Worm (Caenorhabditis elegans) whole organism, L2 larva: ENCODE measurements around the gene W01B6.4.

Experiments
- C34F6.9 ChIP-seq: fragments of 150-350 bp; optimal IDR thresholded peaks from 2 replicates; lab custom pipeline; 2014; ENCODE audit warnings: missing biosample characterization, missing genetic modification characterization
- F13H6.1 ChIP-seq: sonication (generic microtip); optimal IDR thresholded peaks from 2 replicates; lab custom pipeline; 2016; ENCODE audit warnings: missing genetic modification characterization, missing compliant biosample characterization
- R02D3.7 ChIP-seq: fragments of 150-350 bp; optimal IDR thresholded peaks from 2 replicates; lab custom pipeline; 2014; ENCODE audit warnings: missing biosample characterization, missing genetic modification characterization
- Y55F3AM.14 ChIP-seq: fragments of 200-800 bp; sonication (Bioruptor generic); optimal IDR thresholded peaks from 2 replicates; lab custom pipeline; 2018; ENCODE audit warnings: mild to moderate bottlenecking, missing genetic modification characterization, missing compliant biosample characterization
- blmp-1 ChIP-seq: sonication (generic microtip); optimal IDR thresholded peaks from 2 replicates; lab custom pipeline; 2017; ENCODE audit warnings: missing genetic modification characterization, mild to moderate bottlenecking, missing compliant biosample characterization, antibody characterized with exemption, moderate library complexity; ENCODE audit not compliant: insufficient read depth
- crh-2 ChIP-seq: sonication (generic microtip); optimal IDR thresholded peaks from 2 replicates; lab custom pipeline; 2017; ENCODE audit warnings: missing biosample characterization, missing genetic modification characterization
- dmd-4 ChIP-seq: sonication (generic microtip); optimal IDR thresholded peaks from 2 replicates; lab custom pipeline; 2017; ENCODE audit warnings: missing biosample characterization, missing genetic modification characterization
- egl-27 ChIP-seq: sonication (generic microtip); optimal IDR thresholded peaks from 3 replicates; lab custom pipeline; 2017; ENCODE audit warnings: missing biosample characterization, missing genetic modification reagents, missing genetic modification characterization
- elt-1 ChIP-seq: fragments of 150-350 bp; optimal IDR thresholded peaks from 2 replicates; lab custom pipeline; 2014; ENCODE audit warnings: missing biosample characterization, missing genetic modification characterization
- elt-3 ChIP-seq: sonication (generic microtip); optimal IDR thresholded peaks from 2 replicates; lab custom pipeline; 2017; ENCODE audit warnings: missing biosample characterization, missing genetic modification characterization
- gmeb-1 ChIP-seq: fragments of 150-350 bp; optimal IDR thresholded peaks from 2 replicates; lab custom pipeline; 2014; ENCODE audit warnings: missing biosample characterization, missing genetic modification characterization
- lin-11 ChIP-seq: fragments of 150-350 bp; sonication (generic microtip); optimal IDR thresholded peaks from 2 replicates; lab custom pipeline; 2014; ENCODE audit warnings: missing biosample characterization, missing genetic modification characterization, inconsistent platforms, mixed read lengths
- lsy-2 ChIP-seq, 2 experiments: fragments of 150-350 bp in 1 of 2; sonication (generic microtip) in 1 of 2; optimal IDR thresholded peaks; 2 replicates each; lab custom pipeline; 2014 to 2017; ENCODE audit warnings: missing biosample characterization in 2 of 2, missing genetic modification characterization in 2 of 2
- mab-5 ChIP-seq: fragments of 150-350 bp; optimal IDR thresholded peaks from 2 replicates; lab custom pipeline; 2014; ENCODE audit warnings: missing biosample characterization, missing genetic modification characterization
- mbf-1 ChIP-seq: sonication (generic microtip); optimal IDR thresholded peaks from 2 replicates; lab custom pipeline; 2017; ENCODE audit warnings: missing biosample characterization, missing genetic modification characterization
- mdl-1 ChIP-seq, 2 experiments: fragments of 150-350 bp in 1 of 2; sonication (generic microtip) in 1 of 2; optimal IDR thresholded peaks; 2 replicates each; lab custom pipeline; 2017; ENCODE audit warnings: missing biosample characterization in 2 of 2, missing genetic modification characterization in 2 of 2
- nhr-11 ChIP-seq: fragments of 150-350 bp; optimal IDR thresholded peaks from 2 replicates; lab custom pipeline; 2014; ENCODE audit warnings: missing biosample characterization, missing genetic modification characterization
- nhr-12 ChIP-seq: fragments of 150-350 bp; optimal IDR thresholded peaks from 2 replicates; lab custom pipeline; 2014; ENCODE audit warnings: missing biosample characterization, missing genetic modification characterization
- nhr-129 ChIP-seq: fragments of 150-350 bp; optimal IDR thresholded peaks from 2 replicates; lab custom pipeline; 2014; ENCODE audit warnings: missing biosample characterization, missing genetic modification characterization
- nhr-21 ChIP-seq: fragments of 150-350 bp; optimal IDR thresholded peaks from 2 replicates; lab custom pipeline; 2014; ENCODE audit warnings: missing biosample characterization, missing genetic modification characterization
- nhr-25 ChIP-seq: fragments of 150-350 bp; sonication (generic microtip); optimal IDR thresholded peaks from 3 replicates; lab custom pipeline; 2014; ENCODE audit warnings: missing biosample characterization, missing genetic modification characterization
- nhr-6 ChIP-seq: fragments of 150-350 bp; optimal IDR thresholded peaks from 2 replicates; lab custom pipeline; 2014; ENCODE audit warnings: missing biosample characterization, missing genetic modification characterization
- nhr-77 ChIP-seq: fragments of 150-350 bp; optimal IDR thresholded peaks from 2 replicates; lab custom pipeline; 2014; ENCODE audit warnings: missing biosample characterization, missing genetic modification characterization
- peb-1 ChIP-seq: fragments of 150-350 bp; optimal IDR thresholded peaks from 2 replicates; lab custom pipeline; 2014; ENCODE audit warnings: missing biosample characterization, missing genetic modification characterization
- sma-3 ChIP-seq: sonication (generic microtip); optimal IDR thresholded peaks from 2 replicates; lab custom pipeline; 2016; ENCODE audit warnings: missing genetic modification reagents, missing genetic modification characterization, missing compliant biosample characterization
- sma-9 ChIP-seq, 2 experiments: fragments of 150-350 bp in 1 of 2; sonication (generic microtip) in 1 of 2; optimal IDR thresholded peaks; 2 replicates each; lab custom pipeline; 2014 to 2016; ENCODE audit warnings: missing genetic modification characterization in 2 of 2, mild to moderate bottlenecking in 1 of 2, missing biosample characterization in 1 of 2, missing compliant biosample characterization in 1 of 2, missing genetic modification reagents in 1 of 2, moderate library complexity in 1 of 2
- snpc-4 ChIP-seq: fragments of 150-350 bp; optimal IDR thresholded peaks from 2 replicates; lab custom pipeline; 2014; ENCODE audit warnings: missing biosample characterization, missing genetic modification characterization
- unc-55 ChIP-seq: fragments of 150-350 bp; sonication (generic microtip); optimal IDR thresholded peaks from 3 replicates; lab custom pipeline; 2014; ENCODE audit warnings: missing biosample characterization, missing genetic modification reagents, missing genetic modification characterization
- unc-62 ChIP-seq: fragments of 150-350 bp; optimal IDR thresholded peaks from 2 replicates; lab custom pipeline; 2014; ENCODE audit warnings: missing biosample characterization, missing genetic modification reagents, missing genetic modification characterization
- zag-1 ChIP-seq: fragments of 150-350 bp; optimal IDR thresholded peaks from 2 replicates; lab custom pipeline; 2014; ENCODE audit warnings: missing biosample characterization, missing genetic modification characterization
- ztf-11 ChIP-seq: sonication (generic microtip); optimal IDR thresholded peaks from 2 replicates; lab custom pipeline; 2017; ENCODE audit warnings: missing biosample characterization, missing genetic modification characterization
- ztf-4 ChIP-seq: fragments of 150-350 bp; optimal IDR thresholded peaks from 2 replicates; lab custom pipeline; 2014; ENCODE audit warnings: missing biosample characterization, missing genetic modification characterization

Gene W01B6.4

DNA sequence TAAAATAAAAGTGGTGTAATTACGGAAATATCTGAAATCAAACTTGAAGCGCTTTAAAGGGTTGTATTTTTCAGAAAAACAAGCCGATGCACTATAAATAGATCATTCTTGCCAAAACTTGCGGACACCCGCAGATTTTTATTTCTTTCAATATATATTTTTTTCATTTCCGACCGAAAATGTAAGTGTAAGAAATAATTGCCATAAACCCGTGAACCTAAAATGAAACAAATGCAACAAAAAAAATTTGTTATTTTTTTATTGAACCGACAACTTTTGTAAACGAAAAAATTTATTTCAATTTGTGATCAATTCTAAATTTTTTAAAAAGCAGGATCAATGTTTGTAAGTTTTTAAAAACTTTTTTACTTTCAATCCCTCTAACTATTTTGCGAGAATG, 5.6 kb downstream of the W01B6.4 start, which contains the start of gene W01B6.6:
Gene W01B6.6 (plus strand): TSS at position 301 of the 400 bp plus-strand sequence.
- TF ChIP-seq dmd-4 (no peak), nhr-12 (tag; lab: Kevin White, UChicago) (no peak), zag-1 (tag; lab: Kevin White, UChicago) (no peak), snpc-4 (tag; lab: Kevin White, UChicago) (no peak), nhr-129 (tag; lab: Kevin White, UChicago) (no peak), unc-55 (GFP tag; lab: Kevin White, UChicago) (no peak), C34F6.9 (tag; lab: Kevin White, UChicago) (no peak), peb-1 (tag; lab: Kevin White, UChicago) (no peak), egl-27 (tag; lab: Kevin White, UChicago) (no peak), gmeb-1 (no peak), ztf-11 (tag; lab: Kevin White, UChicago) (no peak), nhr-21 (tag; lab: Kevin White, UChicago) (no peak), mab-5 (no peak), mbf-1 (tag; lab: Kevin White, UChicago) (no peak), elt-3 (no peak), lin-11 (tag; lab: Kevin White, UChicago) (no peak), elt-1 (tag; lab: Kevin White, UChicago) (no peak), R02D3.7 (tag; lab: Kevin White, UChicago) (no peak)
- TF ChIP-seq, all 48 proteins: peak for 0

ce11 chrIV:10084323-10084959, 9.2 kb downstream of the W01B6.4 start, which contains the start of gene W01B6.8:
TSS of gene W01B6.8 (minus strand) at chrIV:10084373.
- TF ChIP-seq crh-2 = no peak
- TF ChIP-seq mab-5 = no peak
- no peak for TF ChIP-seq egl-27 (tag; lab: Kevin White, UChicago)
- TF ChIP-seq elt-1 (tag; lab: Kevin White, UChicago) = no peak
- no peak for TF ChIP-seq nhr-6 (tag; lab: Kevin White, UChicago)
- TF ChIP-seq nhr-11 (tag; lab: Kevin White, UChicago) = no peak
- TF ChIP-seq ztf-4 (tag; lab: Kevin White, UChicago) = no peak
- TF ChIP-seq unc-62 = no peak
- no peak for TF ChIP-seq lsy-2 (tag; optimal IDR thresholded peaks at IDR 0.05; lab: Kevin White, UChicago)
- TF ChIP-seq C34F6.9 (tag; lab: Kevin White, UChicago) = no peak
- TF ChIP-seq mbf-1 (tag; lab: Kevin White, UChicago) = no peak
- no peak for TF ChIP-seq Y55F3AM.14 (GFP tag; lab: Kevin White, UChicago)
- no peak for TF ChIP-seq sma-3 (GFP tag; lab: Kevin White, UChicago)
- no peak for TF ChIP-seq zag-1 (tag; lab: Kevin White, UChicago)
- TF ChIP-seq F13H6.1 (tag; lab: Kevin White, UChicago) = no peak
- TF ChIP-seq nhr-25 = no peak
- TF ChIP-seq unc-55 (GFP tag; lab: Kevin White, UChicago) = no peak
- no peak for TF ChIP-seq nhr-129 (tag; lab: Kevin White, UChicago)
- TF ChIP-seq dmd-4 = no peak

ce11 chrIV:10085401-10086187, 10.3 kb downstream of the W01B6.4 start, which contains the start of the genes col-2 and ndc-80:
TSS of gene col-2 (minus strand) at chrIV:10085451.
TSS of gene ndc-80 (plus strand) at chrIV:10086137.
- TF ChIP-seq nhr-21 (tag; lab: Kevin White, UChicago) (peak; percentile 13), C34F6.9 (tag; lab: Kevin White, UChicago) (peak; percentile 89), nhr-129 (tag; lab: Kevin White, UChicago) (peak; percentile 84), lsy-2 (tag; optimal IDR thresholded peaks at IDR 0.05; lab: Kevin White, UChicago) (peak in 1 of 2 experiments; percentile 85), mab-5 (peak; percentile 26), mdl-1 (tag; optimal IDR thresholded peaks at IDR 0.05; lab: Kevin White, UChicago) (no peak), egl-27 (tag; lab: Kevin White, UChicago) (peak; percentile 0), sma-9 (GFP tag; optimal IDR thresholded peaks at IDR 0.05; lab: Kevin White, UChicago) (peak; percentile 71), sma-9 (tag; optimal IDR thresholded peaks at IDR 0.05; lab: Kevin White, UChicago) (no peak), sma-3 (GFP tag; lab: Kevin White, UChicago) (peak; percentile 69), nhr-77 (tag; lab: Kevin White, UChicago) (peak; percentile 5), blmp-1 (tag; lab: Kevin White, UChicago) (peak; percentile 15), ztf-4 (tag; lab: Kevin White, UChicago) (no peak), zag-1 (tag; lab: Kevin White, UChicago) (no peak), gmeb-1 (peak; percentile 82)
- TF ChIP-seq, all 48 proteins: peak for 11
